Worm (Caenorhabditis elegans) whole organism, dauer: ENCODE results near the gene set-19.

ENCODE experiments used
- unc-62 ChIP-seq: sonication (generic microtip); optimal IDR thresholded peaks from 2 replicates; lab custom pipeline; 2017; ENCODE audit warnings: missing biosample characterization, missing genetic modification reagents, missing genetic modification characterization

The set-19 gene

DNA sequence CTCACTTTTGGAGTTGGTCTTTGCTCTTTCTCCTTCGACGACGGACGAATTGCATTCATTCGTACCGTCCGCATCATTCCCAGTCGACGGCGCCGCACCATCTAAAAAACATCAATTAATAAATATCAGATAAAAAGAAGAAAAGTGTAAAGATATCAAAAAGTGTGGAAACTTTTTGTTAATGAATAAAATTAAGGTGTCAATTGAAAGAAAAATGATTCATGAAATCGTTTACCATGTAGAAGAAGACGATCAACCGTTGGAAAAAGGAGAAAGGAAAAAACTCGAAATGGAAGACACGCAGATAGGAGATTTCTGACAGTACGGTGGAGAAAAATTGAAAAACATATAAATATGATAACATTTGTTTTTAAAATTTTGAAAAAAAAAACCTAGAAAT is at the start of gene set-19:
Gene set-19, minus strand, starts transcription at position 101 of the 400 bp plus-strand sequence.
- TF ChIP-seq unc-62 (GFP tag; lab: Kevin White, UChicago), result no peak

DNA sequence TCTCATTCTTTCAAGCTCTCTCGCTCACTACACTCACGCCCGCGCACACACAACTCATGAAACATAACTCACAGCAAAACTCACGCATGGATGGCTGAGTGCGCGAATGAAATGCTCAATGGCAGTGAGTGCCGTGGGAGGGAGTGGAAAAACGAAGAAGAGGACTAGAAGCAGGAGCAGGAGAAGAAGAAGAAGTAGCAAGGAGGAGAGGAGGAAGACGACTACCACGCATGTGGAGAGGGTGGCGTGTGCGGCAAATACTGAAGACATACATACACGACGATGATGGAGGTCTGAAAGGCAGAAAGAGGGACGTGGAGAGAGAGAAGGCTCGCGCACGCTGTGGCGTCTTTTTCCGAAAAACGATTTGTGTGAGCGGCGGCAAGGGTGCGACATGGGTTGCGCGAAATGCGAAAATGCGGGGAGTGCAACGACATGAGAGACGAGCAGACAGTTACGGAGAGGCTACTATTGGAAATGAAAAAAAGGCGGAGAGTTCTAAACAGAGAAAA is 49.0 kb upstream of the set-19 start:
- TF ChIP-seq unc-62 (GFP tag; lab: Kevin White, UChicago), result no peak

DNA sequence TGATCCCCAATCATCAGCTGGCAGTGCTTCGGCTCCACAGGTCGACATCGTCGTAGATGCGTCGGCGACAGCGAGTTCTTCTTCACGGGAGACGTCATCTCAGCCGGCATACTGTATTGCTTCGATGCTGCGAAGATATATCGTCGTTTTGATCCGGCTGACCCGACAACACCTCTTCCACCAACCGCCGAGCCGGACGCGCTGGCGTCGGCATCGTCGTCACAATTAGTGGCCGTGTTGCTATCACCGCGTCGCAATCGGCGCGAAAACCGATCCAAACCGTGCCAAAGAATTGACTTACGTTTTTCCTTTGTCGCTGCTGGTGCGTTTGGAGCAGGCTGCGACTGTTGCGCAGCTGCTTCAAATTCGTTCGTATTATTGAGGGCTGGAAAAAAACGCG is 46.1 kb upstream of the set-19 start:
- no peak for TF ChIP-seq unc-62 (GFP tag; lab: Kevin White, UChicago)

DNA sequence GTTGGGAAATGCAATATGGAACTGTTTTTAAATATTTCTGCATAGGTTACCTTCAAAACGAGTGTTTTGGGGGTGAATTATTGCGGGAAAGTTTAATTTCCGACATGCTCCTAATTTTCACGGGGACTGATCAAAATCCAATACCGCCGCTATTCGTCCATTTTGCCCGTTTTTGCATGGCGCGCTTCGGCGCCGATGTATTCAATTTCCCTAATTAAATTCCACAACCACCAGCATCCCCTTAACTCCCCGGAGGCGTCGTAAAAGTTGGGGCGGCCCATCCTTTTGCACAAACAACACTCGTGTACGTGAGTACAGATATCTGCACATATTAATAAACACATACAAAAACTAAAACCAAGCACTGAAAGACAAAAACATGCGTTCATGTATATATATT is 44.5 kb upstream of the set-19 start:
- no peak for TF ChIP-seq unc-62 (GFP tag; lab: Kevin White, UChicago)

DNA sequence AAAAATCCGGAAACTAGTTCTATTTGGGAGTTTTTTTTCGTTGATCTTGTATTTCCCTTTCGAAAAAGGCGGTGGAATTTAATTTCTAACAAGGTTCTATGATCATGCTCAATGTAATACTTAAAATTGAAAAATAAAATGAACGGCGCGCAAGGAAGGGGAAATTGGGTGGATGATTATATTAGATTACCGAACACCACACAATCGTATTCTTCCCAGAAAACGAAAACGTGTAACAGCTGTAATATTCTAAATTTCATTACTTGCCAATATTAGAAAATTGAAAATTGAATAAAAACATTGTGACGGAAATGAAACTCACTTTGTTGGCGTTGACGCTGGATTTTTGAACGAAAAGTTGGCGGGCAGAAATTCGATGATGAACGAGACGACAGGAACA is 43.7 kb upstream of the set-19 start:
- TF ChIP-seq unc-62 (GFP tag; lab: Kevin White, UChicago), result no peak

DNA sequence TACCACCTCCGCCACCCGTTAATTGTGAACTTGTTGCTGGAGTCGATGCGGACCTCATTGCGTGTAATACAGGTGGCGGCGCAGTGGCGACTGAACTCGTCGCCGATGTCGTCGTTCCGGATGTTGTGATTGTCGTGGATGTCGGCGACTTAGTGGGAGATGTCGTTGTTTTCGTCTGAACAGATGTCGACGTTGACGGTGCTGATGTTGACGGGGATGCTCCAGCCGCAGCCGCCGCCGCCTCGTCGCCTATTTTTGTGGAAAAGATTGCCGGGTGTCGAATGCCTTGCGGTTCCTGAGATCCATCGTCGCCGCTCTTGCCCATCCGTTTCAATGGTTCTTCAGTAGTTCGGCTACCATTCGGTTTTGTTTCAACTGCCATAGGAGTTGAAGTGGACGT is 40.9 kb upstream of the set-19 start:
- TF ChIP-seq unc-62 (GFP tag; lab: Kevin White, UChicago), result no peak

DNA sequence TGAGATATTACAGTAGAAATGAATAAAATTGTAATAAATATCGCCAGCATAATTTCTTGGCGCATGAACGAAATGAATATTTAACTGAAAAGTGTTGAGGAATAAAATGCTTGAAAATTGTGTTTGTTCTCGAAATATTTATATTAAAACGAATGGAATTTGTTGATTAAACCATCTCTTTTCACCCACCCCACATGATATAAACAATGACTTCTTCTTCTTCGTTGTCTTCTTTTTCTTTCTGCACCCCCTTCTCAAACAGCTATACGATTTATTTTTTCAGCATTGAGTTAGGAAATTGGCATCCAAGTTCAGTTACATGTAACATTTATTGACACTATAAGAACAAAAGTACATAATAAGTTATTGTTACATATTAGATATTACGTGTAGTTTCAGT is 40.1 kb upstream of the set-19 start, which contains the start of gene C41G11.1:
Gene C41G11.1, minus strand, starts transcription at position 101 of the 400 bp plus-strand sequence.
- TF ChIP-seq unc-62 (GFP tag; lab: Kevin White, UChicago), result no peak

DNA sequence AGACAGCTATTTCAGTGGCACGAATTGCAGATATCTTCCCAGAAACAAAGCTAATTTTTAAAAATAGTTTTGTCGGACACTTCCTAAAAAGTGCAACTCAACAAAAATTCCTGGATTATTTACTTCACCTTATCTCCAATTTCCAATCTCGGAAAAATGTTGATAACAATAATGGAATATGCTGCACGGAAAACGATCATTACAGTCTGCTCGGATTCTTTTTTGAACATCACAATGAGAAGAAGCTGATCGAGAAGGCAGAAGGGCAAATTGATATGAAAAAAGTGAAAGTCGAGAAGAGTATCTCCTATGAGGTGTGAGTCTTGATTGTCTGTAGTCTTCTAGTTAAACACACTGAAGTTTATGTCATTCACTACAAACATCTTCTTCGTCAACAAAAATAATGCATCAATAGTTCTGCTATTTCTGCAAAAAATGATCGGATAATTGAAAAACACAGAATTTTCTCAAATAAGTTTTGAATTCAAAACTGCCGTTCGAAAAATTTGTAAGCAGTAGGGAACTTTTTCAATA is 35.9 kb upstream of the set-19 start:
- no peak for TF ChIP-seq unc-62 (GFP tag; lab: Kevin White, UChicago)

DNA sequence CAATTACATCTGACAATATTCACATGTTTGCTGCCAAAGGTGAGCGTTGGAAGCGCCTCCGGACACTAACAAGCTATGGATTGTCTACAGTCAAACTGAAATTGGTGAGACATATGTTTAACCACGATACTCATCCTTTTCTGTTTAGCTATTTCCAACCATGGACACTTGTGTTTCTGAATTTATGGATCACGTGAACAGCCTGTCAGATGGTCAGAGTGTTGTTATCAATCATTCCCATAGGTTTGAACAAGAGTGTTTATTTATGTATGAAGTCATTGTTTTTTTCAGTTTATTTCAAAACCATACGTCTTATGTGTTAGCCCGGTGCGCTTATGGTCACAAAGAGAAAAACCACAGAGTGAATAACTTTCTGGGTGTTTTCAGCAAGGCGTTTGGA is 35.3 kb upstream of the set-19 start:
- no peak for TF ChIP-seq unc-62 (GFP tag; lab: Kevin White, UChicago)

DNA sequence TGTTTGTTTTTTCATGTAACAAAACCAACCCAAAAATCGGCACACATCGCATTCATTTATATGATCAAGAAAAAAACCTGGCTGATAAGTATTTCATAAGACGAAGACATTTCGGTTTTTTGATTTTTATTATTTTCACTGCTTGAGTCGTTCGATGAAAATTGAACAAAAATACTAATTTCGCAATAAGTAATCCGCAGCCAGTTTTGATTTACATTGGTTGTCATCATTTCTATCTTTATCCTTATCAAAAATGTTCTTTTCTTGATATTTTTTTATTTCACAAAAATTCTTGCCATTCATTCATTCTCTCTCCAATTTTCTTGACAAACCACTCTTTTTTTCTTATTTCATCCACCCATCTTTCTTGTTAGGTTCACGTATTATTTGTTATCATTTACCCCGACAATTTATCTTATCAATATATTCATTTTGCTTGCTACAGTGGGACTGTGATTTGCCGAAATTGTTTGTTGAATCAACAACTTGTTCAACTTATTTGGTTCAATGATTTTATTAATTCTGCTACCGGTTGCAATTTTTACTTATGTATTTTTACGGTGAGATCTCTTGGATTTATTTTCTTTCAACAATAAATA is 34.2 kb upstream of the set-19 start, which contains the start of gene cyp-43A1:
Gene cyp-43A1, plus strand, starts transcription at position 446 of the 599 bp plus-strand sequence.
- TF ChIP-seq unc-62 (GFP tag; lab: Kevin White, UChicago), result no peak

DNA sequence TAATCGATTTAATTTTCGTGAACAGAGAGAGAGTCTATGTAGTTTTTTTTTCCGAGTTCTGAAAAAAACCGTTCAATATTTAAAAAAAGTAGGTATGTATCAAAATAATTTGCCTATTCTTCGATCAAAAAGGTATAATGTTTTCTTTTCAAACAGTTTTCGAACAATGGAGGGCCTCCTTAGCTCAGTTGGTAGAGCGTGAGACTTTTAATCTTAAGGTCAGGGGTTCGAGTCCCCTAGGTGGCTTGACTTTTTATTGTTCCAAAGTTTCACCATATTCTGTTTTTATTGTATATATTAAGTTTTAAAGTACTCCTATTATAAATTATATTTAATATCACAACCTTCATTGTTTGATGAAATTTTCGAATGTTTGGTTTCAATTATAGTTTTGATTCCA is 33.5 kb upstream of the set-19 start:
- TF ChIP-seq unc-62 (GFP tag; lab: Kevin White, UChicago), result no peak

DNA sequence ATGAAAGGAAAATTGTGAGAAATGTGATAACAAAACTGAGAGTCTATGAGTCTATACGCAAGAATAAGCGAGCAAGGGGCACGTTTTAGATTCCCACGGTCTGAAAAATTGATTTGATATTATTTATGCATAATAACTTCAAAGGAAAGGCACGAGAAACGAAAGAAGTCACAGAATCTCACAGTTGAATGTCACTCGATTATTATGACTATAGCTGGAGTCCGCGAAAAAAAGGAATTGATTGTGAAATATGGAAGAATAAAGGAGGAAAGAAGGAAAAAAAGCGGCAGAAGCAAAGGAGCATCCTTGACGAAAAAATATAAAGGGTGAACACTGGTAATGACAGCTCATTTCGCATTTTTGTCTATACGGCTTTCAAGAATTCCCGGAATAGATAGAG is 30.6 kb upstream of the set-19 start, which contains the start of gene cat-1:
Gene cat-1, minus strand, starts transcription at position 101 of the 400 bp plus-strand sequence.
- TF ChIP-seq unc-62 (GFP tag; lab: Kevin White, UChicago), result no peak

DNA sequence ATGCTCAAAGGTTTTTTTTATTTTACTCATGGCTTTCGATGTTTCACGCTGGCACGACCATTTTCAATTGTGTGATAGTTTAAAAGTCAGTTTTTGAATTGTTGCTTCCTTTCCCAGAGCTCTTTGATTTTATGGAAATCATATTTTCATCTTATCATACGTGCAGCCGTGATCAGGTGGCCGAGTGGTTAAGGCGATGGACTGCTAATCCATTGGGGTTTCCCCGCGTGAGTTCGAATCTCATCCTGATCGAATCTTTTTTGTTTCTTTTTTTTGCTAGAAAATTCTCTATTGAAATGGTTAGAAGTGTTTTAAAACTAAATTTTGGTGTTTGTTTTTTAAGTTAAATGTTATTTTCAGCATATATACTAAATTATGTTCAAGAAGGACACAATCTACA is 29.2 kb upstream of the set-19 start:
- no peak for TF ChIP-seq unc-62 (GFP tag; lab: Kevin White, UChicago)

DNA sequence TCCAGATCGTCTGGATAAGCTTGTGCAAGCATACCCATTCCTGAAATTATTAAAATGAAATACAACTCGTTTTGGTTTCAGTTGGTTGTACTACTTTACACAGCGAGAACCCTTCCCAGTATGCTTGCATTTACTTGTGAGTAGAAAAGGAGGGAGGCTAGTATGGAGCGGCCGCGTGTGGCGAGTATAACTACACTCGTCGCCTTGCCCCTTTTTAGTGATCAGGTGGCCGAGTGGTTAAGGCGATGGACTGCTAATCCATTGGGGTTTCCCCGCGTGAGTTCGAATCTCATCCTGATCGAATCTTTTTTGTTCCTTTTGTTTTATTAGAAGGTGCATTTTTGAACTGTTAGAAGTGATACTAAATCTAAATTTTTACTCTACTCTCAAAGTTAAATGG is 27.8 kb upstream of the set-19 start:
- TF ChIP-seq unc-62 (GFP tag; lab: Kevin White, UChicago), result no peak

DNA sequence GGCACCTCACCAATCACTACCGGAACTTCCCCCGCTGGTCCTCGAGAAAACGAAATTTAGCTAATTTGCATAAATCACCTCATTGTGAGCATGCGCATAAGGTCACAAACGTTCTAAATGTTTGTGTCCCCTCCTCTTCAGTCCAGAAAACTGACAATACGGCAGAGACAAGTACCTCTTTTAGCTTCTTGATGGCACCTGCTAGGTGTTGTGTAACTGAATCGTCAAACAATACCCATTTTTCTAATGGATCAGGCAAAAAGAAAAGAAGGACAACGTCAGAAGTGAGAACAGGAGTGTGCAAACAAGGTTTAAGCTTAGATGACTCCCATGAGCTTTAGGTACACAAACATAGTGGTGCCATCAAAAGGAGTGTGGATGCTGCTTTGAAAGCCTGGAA is 19.5 kb upstream of the set-19 start:
- TF ChIP-seq unc-62 (GFP tag; lab: Kevin White, UChicago), result no peak

DNA sequence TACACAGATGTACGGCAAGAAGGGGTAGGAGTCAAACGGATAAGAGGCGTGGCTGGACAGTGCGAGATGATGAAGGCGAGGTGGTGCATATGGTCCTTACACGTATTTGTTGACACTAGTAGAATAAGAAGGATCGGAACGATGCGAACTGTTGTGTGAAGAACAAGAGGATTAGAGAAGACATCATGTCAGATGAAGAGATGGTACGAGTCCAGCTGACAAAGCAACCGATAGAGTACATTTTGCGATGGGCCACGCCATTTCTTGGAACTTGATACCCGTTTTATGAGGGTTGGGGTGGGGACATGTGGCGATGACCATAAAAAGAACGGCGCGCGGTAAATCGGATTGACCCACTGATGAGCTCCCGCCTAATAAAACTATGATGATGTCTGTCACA is 18.4 kb upstream of the set-19 start:
- no peak for TF ChIP-seq unc-62 (GFP tag; lab: Kevin White, UChicago)

DNA sequence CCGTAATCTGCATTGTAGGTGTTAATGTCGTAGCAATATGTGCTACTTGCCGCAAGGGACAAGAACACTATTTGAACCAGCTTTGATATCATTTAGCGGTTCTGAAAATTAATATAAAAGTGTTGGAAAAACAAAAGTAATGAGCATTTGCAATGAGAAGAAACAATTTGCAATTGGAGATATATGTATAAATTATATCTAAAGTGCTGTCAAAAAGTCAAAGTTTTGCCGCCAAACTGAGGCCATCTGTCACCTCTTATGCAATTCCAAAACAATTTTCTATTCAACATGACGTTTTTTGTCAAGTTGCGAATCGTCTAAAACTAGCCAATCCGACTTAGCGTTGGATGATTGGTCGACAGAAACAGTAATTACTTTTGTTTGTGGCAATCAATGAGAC is 17.2 kb upstream of the set-19 start, which contains the start of gene W01C8.5:
Gene W01C8.5, minus strand, starts transcription at position 101 of the 400 bp plus-strand sequence.
- TF ChIP-seq unc-62 (GFP tag; lab: Kevin White, UChicago), result no peak
